Worm (Caenorhabditis elegans) whole organism, L4/young adult: ENCODE data around the gene T21B10.4.

Experiments
- W03F9.2 ChIP-seq: fragments of 150-350 bp; optimal IDR thresholded peaks from 2 replicates; lab custom pipeline; 2014; ENCODE audit warnings: missing biosample characterization, missing genetic modification characterization
- dao-5 ChIP-seq: sonication (generic microtip); optimal IDR thresholded peaks from 2 replicates; lab custom pipeline; 2016; ENCODE audit warnings: missing genotype, missing genetic modification characterization, moderate library complexity, missing compliant biosample characterization
- him-1 ChIP-seq: sonication (generic microtip); optimal IDR thresholded peaks from 2 replicates; lab custom pipeline; 2016; ENCODE audit warnings: missing genotype, missing genetic modification reagents, missing genetic modification characterization, missing compliant biosample characterization

The T21B10.4 gene

ce11 chrII:8940362-8940940, at the start of gene T21B10.4, which contains the start of gene set-17:
Gene T21B10.4, plus strand, starts transcription at chrII:8940894.
Gene set-17, minus strand, starts transcription at chrII:8940488.
- TF ChIP-seq dao-5 (no peak), W03F9.2 (tag; lab: Kevin White, UChicago) (peak; percentile 33)

DNA sequence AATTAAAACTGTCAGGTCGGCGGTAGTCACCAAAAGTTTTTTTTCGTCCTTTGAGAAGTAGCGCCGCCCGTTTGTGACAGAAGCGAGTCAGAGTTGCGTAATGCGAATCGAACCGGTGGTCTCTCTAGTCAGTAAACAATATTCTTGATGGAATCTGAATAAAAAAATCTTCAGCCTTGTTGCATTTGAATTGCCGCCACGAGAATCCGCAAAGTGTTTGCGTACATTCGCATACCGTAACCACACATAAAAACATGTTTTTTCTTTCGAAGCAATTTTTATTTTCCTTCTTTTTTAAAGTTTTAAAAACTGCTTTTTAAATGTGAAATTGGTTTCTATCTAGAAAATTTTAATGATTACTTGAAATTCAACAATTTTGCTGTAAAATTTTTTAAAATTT, 49.7 kb upstream of the T21B10.4 start:
- TF ChIP-seq dao-5 (no peak), him-1 (tag; lab: Kevin White, UChicago) (no peak), W03F9.2 (tag; lab: Kevin White, UChicago) (no peak)

ce11 chrII:8891606-8892005, 49.1 kb upstream of the T21B10.4 start:
- no peak for TF ChIP-seq him-1 (tag; lab: Kevin White, UChicago)
- TF ChIP-seq W03F9.2 (tag; lab: Kevin White, UChicago) = no peak
- no peak for TF ChIP-seq dao-5

ce11 chrII:8895398-8895797, 45.3 kb upstream of the T21B10.4 start:
- TF ChIP-seq him-1 (tag; lab: Kevin White, UChicago) (no peak), dao-5 (no peak), W03F9.2 (tag; lab: Kevin White, UChicago) (no peak)

DNA sequence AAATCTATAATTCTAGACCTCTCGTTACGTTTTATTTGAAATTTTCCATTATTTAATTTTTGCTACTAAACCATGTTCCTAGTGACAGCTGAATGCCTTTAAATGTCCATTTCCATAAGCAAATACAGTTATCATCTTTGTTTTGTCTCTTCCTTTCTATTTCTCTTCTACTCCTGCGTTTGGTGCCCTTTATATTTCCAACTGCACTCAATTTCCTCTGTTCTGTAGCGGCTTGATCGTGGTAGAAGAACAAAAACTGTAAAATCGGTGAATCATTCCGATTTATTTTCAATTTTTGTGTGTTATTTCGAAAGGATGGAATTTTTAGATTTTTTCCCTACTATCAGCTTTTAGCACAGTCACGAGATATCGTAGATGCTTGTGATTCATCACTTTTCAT, 44.8 kb upstream of the T21B10.4 start:
- TF ChIP-seq W03F9.2 (tag; lab: Kevin White, UChicago) (no peak), him-1 (tag; lab: Kevin White, UChicago) (no peak), dao-5 (no peak)

- TF ChIP-seq him-1 (tag; lab: Kevin White, UChicago) = no peak
- no peak for TF ChIP-seq dao-5
- no peak for TF ChIP-seq W03F9.2 (tag; lab: Kevin White, UChicago)
These were observed 44.2 kb upstream of the T21B10.4 start, which contains the start of gene lat-1 for ce11 chrII:8896541-8896940. Gene lat-1, plus strand, starts transcription at chrII:8896841.

ce11 chrII:8897244-8897643, 43.5 kb upstream of the T21B10.4 start:
- TF ChIP-seq him-1 (tag; lab: Kevin White, UChicago) = no peak
- TF ChIP-seq dao-5 = no peak

- TF ChIP-seq him-1 (tag; lab: Kevin White, UChicago) = no peak
- TF ChIP-seq W03F9.2 (tag; lab: Kevin White, UChicago) = no peak
- no peak for TF ChIP-seq dao-5
These were observed 41.9 kb upstream of the T21B10.4 start for ce11 chrII:8898582-8899356.

ce11 chrII:8899357-8899748, 41.3 kb upstream of the T21B10.4 start:
- TF ChIP-seq W03F9.2 (tag; lab: Kevin White, UChicago) = no peak
- TF ChIP-seq him-1 (tag; lab: Kevin White, UChicago) = no peak
- no peak for TF ChIP-seq dao-5

DNA sequence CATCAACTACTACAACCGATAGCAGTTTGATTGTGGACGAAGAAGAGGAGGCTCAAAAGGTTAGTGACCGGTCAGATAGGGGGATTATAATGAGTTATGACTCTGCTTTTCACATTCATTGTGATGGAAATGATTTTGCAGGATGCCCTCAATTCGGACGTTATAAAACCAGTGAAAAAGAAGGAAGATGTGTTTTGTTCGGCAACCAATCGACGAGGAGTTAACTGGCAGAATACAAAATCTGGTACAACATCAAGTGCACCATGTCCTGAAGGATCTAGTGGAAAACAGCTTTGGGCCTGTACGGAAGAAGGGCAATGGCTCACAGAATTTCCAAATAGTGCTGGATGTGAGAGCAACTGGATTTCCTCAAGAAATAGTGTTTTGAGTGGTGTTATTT, 36.8 kb upstream of the T21B10.4 start:
- TF ChIP-seq dao-5 (no peak), him-1 (tag; lab: Kevin White, UChicago) (no peak), W03F9.2 (tag; lab: Kevin White, UChicago) (no peak)

DNA sequence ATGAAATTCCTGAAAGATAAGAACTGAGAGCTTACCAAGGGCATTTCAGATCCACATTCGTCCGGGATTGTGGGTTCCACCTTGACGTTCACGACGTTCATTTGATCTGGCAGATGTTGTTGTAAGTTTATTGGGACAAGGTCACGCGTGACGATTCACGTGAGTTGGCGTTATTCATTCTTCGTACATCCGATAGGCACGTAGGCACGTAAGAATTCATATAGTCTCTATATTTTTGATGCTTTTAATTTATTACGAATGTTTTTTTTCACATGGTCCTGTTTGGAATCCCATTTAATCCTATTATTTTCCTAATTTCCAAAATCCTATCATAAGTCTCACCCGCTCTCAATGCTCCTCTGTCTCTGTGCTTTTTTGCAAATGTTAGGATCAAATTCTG, 28.8 kb upstream of the T21B10.4 start, which contains the start of gene B0457.4:
B0457.4 (minus strand) TSS at position 101 of the 400 bp plus-strand sequence.
- TF ChIP-seq dao-5 = no peak
- TF ChIP-seq W03F9.2 (tag; lab: Kevin White, UChicago) = no peak
- TF ChIP-seq him-1 (tag; lab: Kevin White, UChicago) = no peak

ce11 chrII:8912523-8913017, 28.1 kb upstream of the T21B10.4 start:
- no peak for TF ChIP-seq him-1 (tag; lab: Kevin White, UChicago)

ce11 chrII:8914654-8915053, 26.0 kb upstream of the T21B10.4 start:
- no peak for TF ChIP-seq W03F9.2 (tag; lab: Kevin White, UChicago)
- TF ChIP-seq him-1 (tag; lab: Kevin White, UChicago) = no peak
- no peak for TF ChIP-seq dao-5

DNA sequence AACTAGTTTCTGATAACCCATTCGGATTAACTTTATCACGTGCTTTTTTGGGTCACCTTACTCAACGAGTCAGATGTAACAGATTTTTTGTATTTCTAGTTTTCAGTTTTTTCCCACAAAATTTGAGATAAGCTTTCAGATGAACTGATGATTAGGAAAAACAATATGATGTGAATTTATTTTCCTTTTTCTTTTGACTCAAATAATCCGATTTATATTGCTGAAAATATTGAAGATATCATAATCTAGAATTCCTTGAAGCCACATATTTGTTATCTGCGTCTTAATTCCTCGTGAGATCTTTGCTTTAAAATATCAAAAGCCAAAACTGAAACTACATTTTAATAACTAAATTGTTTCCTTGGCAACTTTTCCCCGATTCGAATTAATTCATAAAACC, 24.0 kb upstream of the T21B10.4 start:
- TF ChIP-seq W03F9.2 (tag; lab: Kevin White, UChicago) (no peak), dao-5 (no peak), him-1 (tag; lab: Kevin White, UChicago) (no peak)
